Fruit fly (Drosophila melanogaster) whole organism, embryonic: Measurements from ENCODE around the gene CG9288.

Experiments
- B-H1 ChIP-seq: fragments of 200-800 bp; sonication (Bioruptor generic); IDR thresholded peaks from 3 replicates; pipeline ENCODE4 v1.3.6; 2022; ENCODE audit warnings: missing biosample characterization, missing genetic modification characterization
- Bgb ChIP-seq: fragments of 200-800 bp; sonication (Bioruptor generic); IDR thresholded peaks from 2 replicates; pipeline ENCODE4 v1.3.6; 2022; ENCODE audit warnings: missing biosample characterization, missing genetic modification characterization; ENCODE audit not compliant: partially characterized antibody
- CG10462 ChIP-seq: fragments of 200-800 bp; sonication (Bioruptor generic); optimal IDR thresholded peaks from 2 replicates; lab custom pipeline; 2016; ENCODE audit warnings: missing biosample characterization, missing genetic modification characterization
- CG10565 ChIP-seq: fragments of 200-800 bp; sonication (Bioruptor generic); optimal IDR thresholded peaks from 3 replicates; lab custom pipeline; 2016; ENCODE audit warnings: missing biosample characterization, mild to moderate bottlenecking, missing genetic modification characterization
- CG10979 ChIP-seq: fragments of 200-800 bp; sonication (Bioruptor generic); optimal IDR thresholded peaks from 2 replicates; lab custom pipeline; 2018; ENCODE audit warnings: missing biosample characterization, mild to moderate bottlenecking, missing genetic modification characterization, moderate library complexity
- CG11695 ChIP-seq: fragments of 200-800 bp; sonication (Bioruptor generic); IDR thresholded peaks from 3 replicates; pipeline ENCODE4 v1.3.6; 2022; ENCODE audit warnings: missing biosample characterization, missing genetic modification characterization
- CG12769 ChIP-seq: fragments of 200-800 bp; sonication (Bioruptor generic); optimal IDR thresholded peaks from 2 replicates; lab custom pipeline; 2019; ENCODE audit warnings: missing biosample characterization, mild to moderate bottlenecking, missing genetic modification characterization, moderate library complexity
- CG15269 ChIP-seq: fragments of 200-800 bp; sonication (Bioruptor generic); optimal IDR thresholded peaks from 2 replicates; lab custom pipeline; 2018; ENCODE audit warnings: missing biosample characterization, mild to moderate bottlenecking, missing genetic modification characterization, moderate library complexity
- CG16863 ChIP-seq: fragments of 200-800 bp; sonication (Bioruptor generic); optimal IDR thresholded peaks from 3 replicates; lab custom pipeline; 2016; ENCODE audit warnings: missing biosample characterization, missing genetic modification characterization
- CG17328 ChIP-seq: fragments of 200-800 bp; sonication (Bioruptor generic); IDR thresholded peaks from 2 replicates; pipeline ENCODE4 v1.3.6; 2022; ENCODE audit warnings: missing biosample characterization, missing genetic modification characterization
- CG2116 ChIP-seq: fragments of 200-800 bp; sonication (Bioruptor generic); optimal IDR thresholded peaks from 3 replicates; lab custom pipeline; 2018; ENCODE audit warnings: missing biosample characterization, mild to moderate bottlenecking, missing genetic modification characterization
- CG32532 ChIP-seq: fragments of 200-800 bp; sonication (Bioruptor generic); IDR thresholded peaks from 2 replicates; pipeline ENCODE4 v1.3.6; 2022; ENCODE audit warnings: missing biosample characterization, missing genetic modification characterization
- CG33557 ChIP-seq: fragments of 200-800 bp; sonication (Bioruptor generic); optimal IDR thresholded peaks from 2 replicates; lab custom pipeline; 2019; ENCODE audit warnings: missing biosample characterization, mild to moderate bottlenecking, missing genetic modification characterization, moderate library complexity
- CG34422 ChIP-seq: fragments of 200-800 bp; sonication (Bioruptor generic); IDR thresholded peaks from 3 replicates; pipeline ENCODE4 v1.3.6; 2022; ENCODE audit warnings: missing biosample characterization, missing genetic modification characterization
- CG3838 ChIP-seq: fragments of 200-800 bp; sonication (Bioruptor generic); optimal IDR thresholded peaks from 3 replicates; lab custom pipeline; 2016; ENCODE audit warnings: missing biosample characterization, missing genetic modification characterization
- CG3995 ChIP-seq: fragments of 200-800 bp; sonication (Bioruptor generic); optimal IDR thresholded peaks from 3 replicates; lab custom pipeline; 2016; ENCODE audit warnings: missing biosample characterization, missing genetic modification characterization
- CG7839 ChIP-seq: fragments of 200-800 bp; sonication (Bioruptor generic); optimal IDR thresholded peaks from 3 replicates; lab custom pipeline; 2018; ENCODE audit warnings: missing biosample characterization, mild to moderate bottlenecking, missing genetic modification characterization, moderate library complexity
- CG7928 ChIP-seq: fragments of 200-800 bp; sonication (Bioruptor generic); optimal IDR thresholded peaks from 2 replicates; lab custom pipeline; 2017; ENCODE audit warnings: missing biosample characterization, mild to moderate bottlenecking, missing genetic modification characterization
- CG8281 ChIP-seq: fragments of 200-800 bp; sonication (Bioruptor generic); optimal IDR thresholded peaks from 2 replicates; lab custom pipeline; 2018; ENCODE audit warnings: missing biosample characterization, mild to moderate bottlenecking, missing genetic modification characterization, moderate library complexity
- Camta ChIP-seq: fragments of 200-800 bp; sonication (Bioruptor generic); optimal IDR thresholded peaks from 2 replicates; lab custom pipeline; 2016; ENCODE audit warnings: missing biosample characterization, missing genetic modification characterization
- D ChIP-seq, 2 experiments: fragments of 200-800 bp in 1 of 2; fragments of >200 bp in 1 of 2; sonication (Bioruptor generic) in 1 of 2; optimal IDR thresholded peaks; 2 replicates in 1 of 2; 3 replicates in 1 of 2; lab custom pipeline; 2017; ENCODE audit warnings: mild to moderate bottlenecking in 1 of 2, missing biosample characterization in 1 of 2, missing genetic modification characterization in 1 of 2, missing genetic modification reagents in 1 of 2
- Dad ChIP-seq: fragments of 200-800 bp; sonication (Bioruptor generic); optimal IDR thresholded peaks from 3 replicates; lab custom pipeline; 2016; ENCODE audit warnings: missing biosample characterization, missing genetic modification characterization
- Dll ChIP-seq: fragments of 200-800 bp; sonication (Bioruptor generic); IDR thresholded peaks from 4 replicates; pipeline ENCODE4 v1.3.6; 2022; ENCODE audit warnings: missing biosample characterization, missing genetic modification characterization; ENCODE audit not compliant: partially characterized antibody
- GATAe ChIP-seq: fragments of 200-800 bp; sonication (Bioruptor generic); conservative IDR thresholded peaks from 2 replicates; pipeline ENCODE4 v1.3.6; 2022; ENCODE audit warnings: missing biosample characterization, missing genetic modification characterization
- HLH4C ChIP-seq: fragments of 200-800 bp; sonication (Bioruptor generic); IDR thresholded peaks from 3 replicates; pipeline ENCODE4 v1.3.6; 2022; ENCODE audit warnings: missing biosample characterization, missing genetic modification characterization; ENCODE audit not compliant: partially characterized antibody
- Lim3 ChIP-seq: fragments of 200-800 bp; sonication (Bioruptor generic); IDR thresholded peaks from 2 replicates; pipeline ENCODE4 v1.3.6; 2022; ENCODE audit warnings: missing biosample characterization, missing genetic modification characterization
- Mad ChIP-seq: fragments of 200-800 bp; sonication (Bioruptor generic); optimal IDR thresholded peaks from 2 replicates; lab custom pipeline; 2016; ENCODE audit warnings: missing biosample characterization, missing genetic modification characterization
- Med ChIP-seq: fragments of 200-800 bp; sonication (Bioruptor generic); peaks from one replicate; lab custom pipeline; 2016; ENCODE audit warnings: missing biosample characterization, missing genetic modification characterization, mild to moderate bottlenecking, inconsistent platforms, moderate library complexity
- PHDP ChIP-seq: fragments of 200-800 bp; sonication (Bioruptor generic); optimal IDR thresholded peaks from 3 replicates; lab custom pipeline; 2018; ENCODE audit warnings: missing biosample characterization, mild to moderate bottlenecking, missing genetic modification characterization, moderate library complexity
- Ravus ChIP-seq: fragments of 200-800 bp; sonication (Bioruptor generic); IDR thresholded peaks from 2 replicates; pipeline ENCODE4 v1.3.6; 2022; ENCODE audit warnings: missing biosample characterization, missing genetic modification characterization
- Sox102F ChIP-seq: fragments of 200-800 bp; sonication (Bioruptor generic); optimal IDR thresholded peaks from 2 replicates; lab custom pipeline; 2018; ENCODE audit warnings: missing biosample characterization, mild to moderate bottlenecking, missing genetic modification characterization, moderate library complexity
- aop ChIP-seq: fragments of 200-800 bp; sonication (Bioruptor generic); IDR thresholded peaks from 2 replicates; pipeline ENCODE4 v1.3.6; 2022; ENCODE audit warnings: missing biosample characterization, missing genetic modification characterization
- az2 ChIP-seq: fragments of 200-800 bp; sonication (Bioruptor generic); optimal IDR thresholded peaks from 3 replicates; lab custom pipeline; 2016; ENCODE audit warnings: missing biosample characterization, missing genetic modification characterization
- cas ChIP-seq: fragments of 200-800 bp; sonication (Bioruptor generic); IDR thresholded peaks from 2 replicates; pipeline ENCODE4 v1.3.6; 2022; ENCODE audit warnings: missing biosample characterization, missing genetic modification characterization
- corto ChIP-seq: fragments of 200-800 bp; sonication (Bioruptor generic); optimal IDR thresholded peaks from 2 replicates; lab custom pipeline; 2016; ENCODE audit warnings: missing biosample characterization, mild to moderate bottlenecking, missing genetic modification characterization, moderate library complexity
- dimm ChIP-seq: fragments of 200-800 bp; sonication (Bioruptor generic); IDR thresholded peaks from 2 replicates; pipeline ENCODE4 v1.3.6; 2022; ENCODE audit warnings: missing biosample characterization, missing genetic modification characterization
- ems ChIP-seq: fragments of 200-800 bp; sonication (Bioruptor generic); optimal IDR thresholded peaks from 3 replicates; lab custom pipeline; 2016; ENCODE audit warnings: missing biosample characterization, missing genetic modification characterization
- fru ChIP-seq: fragments of >200 bp; optimal IDR thresholded peaks from 2 replicates; lab custom pipeline; 2017
- gce ChIP-seq: fragments of 200-800 bp; sonication (Bioruptor generic); IDR thresholded peaks from 3 replicates; pipeline ENCODE4 v1.3.6; 2022; ENCODE audit warnings: missing biosample characterization, missing genetic modification characterization
- grau ChIP-seq: fragments of 200-800 bp; optimal IDR thresholded peaks from 3 replicates; lab custom pipeline; 2019; ENCODE audit warnings: missing biosample characterization, mild to moderate bottlenecking, missing genetic modification characterization, moderate library complexity
- ind ChIP-seq: fragments of 200-800 bp; sonication (Bioruptor generic); optimal IDR thresholded peaks from 3 replicates; lab custom pipeline; 2016; ENCODE audit warnings: missing biosample characterization, missing genetic modification characterization
- kay ChIP-seq: fragments of 200-800 bp; sonication (Bioruptor generic); optimal IDR thresholded peaks from 2 replicates; lab custom pipeline; 2016; ENCODE audit warnings: missing biosample characterization, missing genetic modification characterization
- kni ChIP-seq: fragments of 200-800 bp; sonication (Bioruptor generic); optimal IDR thresholded peaks from 3 replicates; lab custom pipeline; 2017; ENCODE audit warnings: mild to moderate bottlenecking, missing biosample characterization, missing genetic modification reagents, missing genetic modification characterization
- knrl ChIP-seq: fragments of 200-800 bp; sonication (Bioruptor generic); IDR thresholded peaks from 3 replicates; pipeline ENCODE4 v1.3.6; 2022; ENCODE audit warnings: missing biosample characterization, missing genetic modification characterization; ENCODE audit not compliant: partially characterized antibody
- maf-S ChIP-seq: fragments of 200-800 bp; sonication (Bioruptor generic); optimal IDR thresholded peaks from 2 replicates; lab custom pipeline; 2016; ENCODE audit warnings: missing biosample characterization, missing genetic modification characterization
- nom ChIP-seq: fragments of 200-800 bp; sonication (Bioruptor generic); optimal IDR thresholded peaks from 2 replicates; lab custom pipeline; 2017; ENCODE audit warnings: missing biosample characterization, missing genetic modification characterization, mild to moderate bottlenecking, moderate library complexity, missing genetic modification reagents
- otp ChIP-seq: fragments of 200-800 bp; sonication (Bioruptor generic); IDR thresholded peaks from 3 replicates; pipeline ENCODE4, ENCODE4 v1.3.6; 2022; ENCODE audit warnings: missing biosample characterization, missing genetic modification characterization
- peb ChIP-seq: fragments of 200-800 bp; sonication (Bioruptor generic); IDR thresholded peaks from 2 replicates; pipeline ENCODE4 v1.3.6; 2022; ENCODE audit warnings: missing biosample characterization, missing genetic modification characterization
- pita ChIP-seq: fragments of 200-800 bp; sonication (Bioruptor generic); optimal IDR thresholded peaks from 2 replicates; lab custom pipeline; 2017; ENCODE audit warnings: missing biosample characterization, mild to moderate bottlenecking, missing genetic modification characterization
- pnt ChIP-seq: fragments of 200-800 bp; sonication (Bioruptor generic); optimal IDR thresholded peaks from 3 replicates; lab custom pipeline; 2016; ENCODE audit warnings: missing biosample characterization, missing genetic modification characterization
- row ChIP-seq: fragments of 200-800 bp; sonication (Bioruptor generic); IDR thresholded peaks from 3 replicates; pipeline ENCODE4 v1.3.6; 2022; ENCODE audit warnings: missing biosample characterization, missing genetic modification characterization
- usp ChIP-seq: fragments of >200 bp; optimal IDR thresholded peaks from 2 replicates; lab custom pipeline; 2017; ENCODE audit warnings: missing biosample characterization, missing genetic modification characterization

CG9288 gene

dm6 chr3R:13765001-13765400 is 14.4 kb upstream of the CG9288 start (continued):
- TF ChIP-seq CG11695 (GFP tag; lab: Robert Waterston, UW) (peak; percentile 39; the same call in 1 of the 3 replicates), cas (GFP tag; lab: Robert Waterston, UW) (no peak), CG10979 (tag; lab: Kevin White, UChicago) (no peak), CG17328 (GFP tag; lab: Robert Waterston, UW) (no peak), PHDP (tag; lab: Kevin White, UChicago) (peak; percentile 14), peb (GFP tag; lab: Robert Waterston, UW) (no peak), row (peak; percentile 31; the same call in 2 of the 3 replicates), HLH4C (GFP tag; lab: Robert Waterston, UW) (no peak), otp (GFP tag; lab: Robert Waterston, UW) (no peak), gce (GFP tag; lab: Robert Waterston, UW) (no peak), CG16863 (GFP tag; lab: Kevin White, UChicago) (no peak), CG10462 (GFP tag; lab: Kevin White, UChicago) (no peak), nom (GFP tag; lab: Kevin White, UChicago) (no peak), CG3995 (GFP tag; lab: Kevin White, UChicago) (peak; percentile 27), ems (no peak), CG7839 (no peak), GATAe (GFP tag; lab: Robert Waterston, UW) (no peak), maf-S (GFP tag; lab: Kevin White, UChicago) (no peak), Lim3 (GFP tag; lab: Robert Waterston, UW) (no peak), Med (GFP tag; lab: Kevin White, UChicago) (peak; percentile 65), Dll (GFP tag; lab: Robert Waterston, UW) (no peak), CG32532 (GFP tag; lab: Robert Waterston, UW) (no peak), fru (no peak), CG8281 (tag; lab: Kevin White, UChicago) (no peak), pnt (GFP tag; lab: Kevin White, UChicago) (no peak), CG7928 (GFP tag; lab: Kevin White, UChicago) (no peak), dimm (GFP tag; lab: Robert Waterston, UW) (no peak), az2 (GFP tag; lab: Kevin White, UChicago) (no peak), usp (no peak), corto (GFP tag; lab: Kevin White, UChicago) (no peak), grau (tag; lab: Kevin White, UChicago) (no peak), B-H1 (GFP tag; lab: Robert Waterston, UW) (no peak), Mad (no peak), knrl (GFP tag; lab: Robert Waterston, UW) (no peak), ind (no peak), kay (GFP tag; lab: Kevin White, UChicago) (no peak), CG33557 (GFP tag; lab: Kevin White, UChicago) (no peak), CG2116 (GFP tag; lab: Kevin White, UChicago) (no peak), CG15269 (tag; lab: Kevin White, UChicago) (peak; percentile 30), Camta (GFP tag; lab: Kevin White, UChicago) (no peak), kni (GFP tag; lab: Kevin White, UChicago) (no peak), aop (no peak), Sox102F (GFP tag; lab: Kevin White, UChicago) (no peak), D (optimal IDR thresholded peaks at IDR 0.05; lab: Kevin White, UChicago) (no peak), D (GFP tag; optimal IDR thresholded peaks at IDR 0.05; lab: Kevin White, UChicago) (no peak), CG10565 (GFP tag; lab: Kevin White, UChicago) (no peak), Bgb (GFP tag; lab: Robert Waterston, UW) (no peak), Ravus (GFP tag; lab: Robert Waterston, UW) (no peak), pita (GFP tag; lab: Kevin White, UChicago) (no peak), Dad (no peak), CG12769 (tag; lab: Kevin White, UChicago) (no peak), CG34422 (GFP tag; lab: Robert Waterston, UW) (no peak), CG3838 (GFP tag; lab: Kevin White, UChicago) (no peak)
